Worm (Caenorhabditis elegans): ENCODE results near the gene str-69.
A peak's percentile ranks its signal among the peaks of the same experiment; 100 is the strongest.

The str-69 gene

DNA sequence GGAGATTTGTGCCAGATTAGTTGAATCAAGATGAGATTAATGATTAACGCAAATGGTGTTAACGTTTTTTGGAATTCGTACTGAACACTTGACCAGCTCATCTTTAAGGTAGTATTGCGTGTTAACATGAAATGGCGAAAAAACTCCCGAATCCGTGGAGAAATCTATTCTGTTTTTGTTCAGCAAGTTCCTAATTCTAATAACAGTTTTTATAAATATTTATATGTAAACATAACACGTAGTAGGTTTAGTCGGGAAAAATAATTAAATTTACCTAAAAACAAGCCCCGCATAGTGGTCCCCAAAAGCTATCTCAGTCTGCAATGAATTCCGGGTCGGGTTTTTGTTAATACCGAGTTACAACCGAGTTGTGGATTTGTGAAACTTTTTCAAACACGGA is 46.7 kb downstream of the str-69 start, which contains the start of gene str-244:
str-244 (minus strand) TSS at position 101 of the 400 bp plus-strand sequence.
- TF ChIP-seq lin-13 (GFP tag; optimal IDR thresholded peaks at IDR 0.05) (no peak), aha-1 (tag) (peak; percentile 24)
